Fruit fly (Drosophila melanogaster): ENCODE data around the gene CG9399.

Gene CG9399

dm6 chr3R:9563240-9563992 lies 10.6 kb downstream of the CG9399 start, which contains the start of the genes CG9393 and Vps45 (continued):
- TF ChIP-seq zen (tag; optimal IDR thresholded peaks at IDR 0.05) (peak; percentile 51), pzg (GFP tag; optimal IDR thresholded peaks at IDR 0.05) (peak; percentile 80), en (GFP tag; optimal IDR thresholded peaks at IDR 0.05) (no peak), dmrt99B (tag; optimal IDR thresholded peaks at IDR 0.05) (no peak), NK7.1 (GFP tag; optimal IDR thresholded peaks at IDR 0.05) (no peak), Antp (GFP tag; optimal IDR thresholded peaks at IDR 0.05) (peak; percentile 48), CG9215 (GFP tag; IDR thresholded peaks at IDR 0.05) (peak; percentile 63), chn (GFP tag; optimal IDR thresholded peaks at IDR 0.05) (peak; percentile 83), H2.0 (GFP tag; IDR thresholded peaks at IDR 0.05) (no peak), CG30403 (GFP tag; optimal IDR thresholded peaks at IDR 0.05) (peak; percentile 77), CG4404 (GFP tag; IDR thresholded peaks at IDR 0.05) (no peak; the same call in none of the 2 replicates), bab2 (GFP tag; optimal IDR thresholded peaks at IDR 0.05) (peak; percentile 63), Max (GFP tag; optimal IDR thresholded peaks at IDR 0.05) (peak; percentile 80), bbx (GFP tag; IDR thresholded peaks at IDR 0.05; ENCODE audit: partially characterized antibody) (peak; percentile 92), grn (GFP tag; optimal IDR thresholded peaks at IDR 0.05) (peak; percentile 84), gsb (GFP tag; IDR thresholded peaks at IDR 0.05) (no peak), BtbVII (GFP tag; optimal IDR thresholded peaks at IDR 0.05) (no peak), HHEX (GFP tag; optimal IDR thresholded peaks at IDR 0.05) (no peak), jumu (GFP tag; optimal IDR thresholded peaks at IDR 0.05) (peak; percentile 62), ro (GFP tag; IDR thresholded peaks at IDR 0.05) (no peak), pum (GFP tag; optimal IDR thresholded peaks at IDR 0.05) (peak; percentile 60), emc (GFP tag; optimal IDR thresholded peaks at IDR 0.05) (peak; percentile 37), CG6654 (GFP tag; optimal IDR thresholded peaks at IDR 0.05) (no peak), CG11398 (GFP tag; optimal IDR thresholded peaks at IDR 0.05) (peak; percentile 33), Xrp1 (GFP tag; IDR thresholded peaks at IDR 0.05) (peak; percentile 66), CG34422 (GFP tag; IDR thresholded peaks at IDR 0.05) (no peak; the same call in 2 of the 3 replicates), CG4854 (GFP tag; optimal IDR thresholded peaks at IDR 0.05) (peak; percentile 43), CG31388 (GFP tag; optimal IDR thresholded peaks at IDR 0.05) (peak; percentile 13), CG4360 (GFP tag; IDR thresholded peaks at IDR 0.05) (no peak), seq (GFP tag; IDR thresholded peaks at IDR 0.05) (no peak), Kr (GFP tag; optimal IDR thresholded peaks at IDR 0.05) (no peak), br (optimal IDR thresholded peaks at IDR 0.05) (no peak), sima (GFP tag; optimal IDR thresholded peaks at IDR 0.05) (no peak), HLHmδ (GFP tag; optimal IDR thresholded peaks at IDR 0.05) (no peak), cad (GFP tag; optimal IDR thresholded peaks at IDR 0.05) (no peak), CG12236 (GFP tag; optimal IDR thresholded peaks at IDR 0.05) (no peak), dmrt11E (tag; optimal IDR thresholded peaks at IDR 0.05) (peak; percentile 59), CG1603 (tag; optimal IDR thresholded peaks at IDR 0.05) (no peak), ham (GFP tag; IDR thresholded peaks at IDR 0.05) (no peak), Ravus (GFP tag; IDR thresholded peaks at IDR 0.05) (no peak; the same call in 1 of the 2 replicates), Fer2 (tag; optimal IDR thresholded peaks at IDR 0.05) (peak; percentile 58), scrt (GFP tag; optimal IDR thresholded peaks at IDR 0.05) (no peak), Fer1 (GFP tag; optimal IDR thresholded peaks at IDR 0.05) (peak; percentile 59), pros (GFP tag; optimal IDR thresholded peaks at IDR 0.05) (no peak), CG33213 (GFP tag; optimal IDR thresholded peaks at IDR 0.05) (peak; percentile 12), hth (optimal IDR thresholded peaks at IDR 0.05) (no peak), Bgb (GFP tag; IDR thresholded peaks at IDR 0.05; ENCODE audit: partially characterized antibody) (peak; percentile 94), CG3995 (GFP tag; optimal IDR thresholded peaks at IDR 0.05) (peak; percentile 92), caup (GFP tag; optimal IDR thresholded peaks at IDR 0.05; ENCODE audit: severe bottlenecking) (peak; percentile 43), CG12155 (GFP tag; optimal IDR thresholded peaks at IDR 0.05) (peak; percentile 63), Ada2b (GFP tag; IDR thresholded peaks at IDR 0.05) (peak; percentile 15; the same call in 1 of the 2 replicates)

All from whole organism, embryonic.